Worm (Caenorhabditis elegans) whole organism, midembryonic: ENCODE measurements around the gene lron-7.

ENCODE experiments used
- flt-1 ChIP-seq: fragments of 200-800 bp; sonication (Bioruptor generic); IDR thresholded peaks from 2 replicates; pipeline ENCODE4 v1.3.6; 2022; ENCODE audit warnings: missing genetic modification characterization, missing compliant biosample characterization
- ztf-23 ChIP-seq: fragments of 200-800 bp; sonication (Bioruptor generic); IDR thresholded peaks from 2 replicates; pipeline ENCODE4 v1.3.6; 2022; ENCODE audit warnings: missing genetic modification reagents, missing genetic modification characterization, missing compliant biosample characterization

DNA sequence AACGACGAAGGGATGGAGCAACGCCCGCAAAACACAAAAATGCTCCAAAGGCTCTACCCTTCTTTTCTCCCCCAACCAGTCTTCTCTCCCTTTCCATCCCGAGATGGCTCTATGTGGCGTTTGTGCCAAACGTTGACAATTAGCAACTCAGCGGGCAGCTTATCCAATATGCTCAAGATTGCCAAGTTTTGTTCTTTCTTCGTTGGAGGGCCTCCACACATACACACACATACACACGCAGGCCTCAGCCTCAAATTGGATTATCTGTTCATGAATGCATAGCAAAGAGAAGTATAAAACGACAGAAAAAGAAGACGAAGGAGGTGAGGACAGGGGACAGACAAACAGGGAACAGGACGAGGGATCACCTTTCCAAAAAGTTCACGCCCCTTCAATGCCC, 10.6 kb upstream of the lron-7 start:
- TF ChIP-seq ztf-23 (GFP tag; lab: Robert Waterston, UW) (no peak), flt-1 (GFP tag; lab: Robert Waterston, UW) (no peak)
